Worm (Caenorhabditis elegans): ENCODE results near the gene srlf-31.

The srlf-31 gene

DNA sequence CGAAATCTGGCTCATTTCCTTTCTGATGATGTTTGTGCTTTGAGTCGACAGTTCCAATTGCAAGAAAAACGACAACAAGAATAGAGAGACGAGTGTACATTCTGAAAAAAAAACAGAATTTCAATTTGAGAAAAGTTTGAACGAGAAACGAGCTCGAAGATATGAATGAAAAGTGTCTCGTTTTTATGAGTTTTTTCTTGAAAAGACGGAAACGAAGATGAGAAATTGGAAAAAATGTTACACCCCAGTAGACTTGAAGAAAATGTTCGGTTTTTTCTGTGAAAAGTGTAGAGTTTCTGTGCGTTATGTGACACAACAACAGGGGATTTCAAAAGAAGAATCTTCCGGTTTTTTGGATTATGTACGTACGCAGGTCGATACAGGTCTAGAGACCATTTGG is at the start of gene srlf-31:
TSS of gene srlf-31 (minus strand) at position 101 of the 400 bp plus-strand sequence.
- TF ChIP-seq pha-4 (tag; optimal IDR thresholded peaks at IDR 0.05) (no peak), elt-3 (tag; optimal IDR thresholded peaks at IDR 0.05) (no peak), nhr-77 (tag; optimal IDR thresholded peaks at IDR 0.05) (no peak)

DNA sequence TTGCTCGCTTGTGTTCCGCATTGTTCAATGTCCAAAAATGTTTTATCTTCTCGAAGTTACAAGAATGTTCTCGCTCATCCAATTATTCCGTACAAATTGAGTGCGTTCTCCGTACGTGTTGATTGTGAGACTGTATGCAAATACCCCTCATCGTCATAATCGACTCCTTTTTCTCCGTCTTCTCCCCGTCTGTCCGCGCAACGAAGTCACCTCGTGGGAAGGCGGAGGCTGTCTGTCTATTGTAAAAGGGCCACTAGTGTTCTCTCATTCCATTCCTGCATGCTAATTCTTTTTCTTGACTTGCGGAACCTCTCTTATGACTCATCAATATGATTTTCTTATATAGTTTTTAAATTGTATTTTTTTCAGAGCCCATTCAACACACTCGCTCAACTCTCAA is 47.2 kb upstream of the srlf-31 start, which contains the start of gene ZK829.9:
TSS of gene ZK829.9 (plus strand) at position 364 of the 400 bp plus-strand sequence.
- TF ChIP-seq sea-2 (GFP tag; optimal IDR thresholded peaks at IDR 0.05) (no peak), nhr-237 (tag; optimal IDR thresholded peaks at IDR 0.05) (no peak), lin-15B (tag; optimal IDR thresholded peaks at IDR 0.05) (no peak), nhr-28 (tag; optimal IDR thresholded peaks at IDR 0.05) (no peak), mdl-1 (tag; optimal IDR thresholded peaks at IDR 0.05) (no peak), nhr-23 (tag; optimal IDR thresholded peaks at IDR 0.05) (no peak)

DNA sequence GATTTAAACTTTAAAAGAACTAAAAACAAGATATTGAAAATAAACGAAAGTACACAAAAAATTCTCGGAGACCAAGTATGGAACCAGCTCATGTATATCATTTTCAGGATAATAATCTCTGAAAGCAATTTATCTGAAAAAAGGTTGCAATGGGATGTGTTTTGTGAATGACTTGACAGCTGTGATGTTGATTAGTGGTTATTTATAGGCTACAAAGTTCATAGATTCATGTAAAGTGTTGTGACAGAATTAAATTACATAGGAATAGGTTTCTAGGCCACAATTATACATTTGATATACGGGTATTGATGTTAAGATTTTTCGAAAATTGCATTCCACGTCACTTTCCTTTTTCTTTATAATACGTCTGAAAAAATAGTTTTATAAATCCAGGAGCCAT is 42.4 kb upstream of the srlf-31 start, which contains the start of gene srj-1:
TSS of gene srj-1 (minus strand) at position 101 of the 400 bp plus-strand sequence.
- TF ChIP-seq nhr-11 (tag; optimal IDR thresholded peaks at IDR 0.05), result peak; percentile 49
- no peak for TF ChIP-seq snpc-4 (tag; optimal IDR thresholded peaks at IDR 0.05)

DNA sequence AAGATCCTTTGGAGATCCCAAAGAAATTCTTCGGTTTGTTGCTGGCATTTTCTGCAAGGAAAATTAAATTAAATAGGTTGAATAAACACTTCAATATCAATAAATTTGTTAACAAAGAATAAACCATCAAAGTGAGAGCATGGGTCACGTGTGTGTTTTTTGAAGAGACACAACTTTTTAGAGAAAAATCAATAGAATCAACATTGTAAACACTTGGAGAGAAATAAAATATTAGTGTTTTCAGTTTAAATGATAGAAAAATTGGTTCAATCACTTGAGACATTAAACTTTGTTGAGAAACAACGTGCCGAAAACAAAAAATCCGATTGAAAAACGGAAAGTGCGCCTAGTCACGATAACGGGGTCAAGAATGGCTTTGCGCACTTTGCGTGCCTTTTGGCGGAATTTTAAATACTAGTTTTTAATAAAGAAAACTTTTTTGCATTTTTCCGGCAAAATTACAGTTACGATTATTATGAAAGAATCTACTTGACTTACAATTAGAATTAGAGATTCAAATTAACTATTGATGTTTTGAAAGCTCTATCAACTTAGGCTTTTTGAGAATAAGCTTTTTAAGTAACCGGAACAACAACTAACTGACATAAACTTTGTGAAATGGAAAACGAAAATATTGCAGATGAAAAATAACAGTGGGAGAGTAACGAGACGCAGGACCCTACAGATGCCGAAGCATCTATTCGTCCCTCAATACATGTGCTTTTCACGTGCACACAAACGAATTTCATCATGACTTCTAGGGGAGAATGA is 38.7 kb upstream of the srlf-31 start, which contains the start of gene ZK829.7:
TSS of gene ZK829.7 (minus strand) at position 51 of the 771 bp plus-strand sequence.
- TF ChIP-seq nhr-25 (tag; optimal IDR thresholded peaks at IDR 0.05) (peak; percentile 16), snpc-4 (tag; optimal IDR thresholded peaks at IDR 0.05) (peak; percentile 29), ZK546.5 (tag; optimal IDR thresholded peaks at IDR 0.05) (no peak), elt-3 (tag; optimal IDR thresholded peaks at IDR 0.05) (peak in 1 of 3 experiments; percentile 26), R02D3.7 (tag; optimal IDR thresholded peaks at IDR 0.05) (peak; percentile 49), nhr-237 (tag; optimal IDR thresholded peaks at IDR 0.05) (peak; percentile 11), nhr-76 (tag; optimal IDR thresholded peaks at IDR 0.05) (no peak), pqm-1 (tag; optimal IDR thresholded peaks at IDR 0.05) (no peak), elt-2 (tag; optimal IDR thresholded peaks at IDR 0.05) (peak; percentile 44), lsy-12 (tag; optimal IDR thresholded peaks at IDR 0.05) (peak; percentile 59), unc-62 (GFP tag; optimal IDR thresholded peaks at IDR 0.05) (no peak), lin-39 (tag; optimal IDR thresholded peaks at IDR 0.05) (no peak), egl-5 (tag; optimal IDR thresholded peaks at IDR 0.05) (no peak), mml-1 (tag; optimal IDR thresholded peaks at IDR 0.05) (peak; percentile 98), ceh-82 (tag; optimal IDR thresholded peaks at IDR 0.05) (peak; percentile 60), unc-39 (tag; optimal IDR thresholded peaks at IDR 0.05) (no peak), nhr-23 (tag; optimal IDR thresholded peaks at IDR 0.05) (peak; percentile 90), pha-4 (tag; optimal IDR thresholded peaks at IDR 0.05) (peak; percentile 88), lin-15B (tag; optimal IDR thresholded peaks at IDR 0.05) (peak; percentile 76), ceh-9 (tag; optimal IDR thresholded peaks at IDR 0.05) (no peak), nhr-67 (tag; optimal IDR thresholded peaks at IDR 0.05) (no peak), ztf-4 (tag; optimal IDR thresholded peaks at IDR 0.05) (no peak), ama-1 (optimal IDR thresholded peaks at IDR 0.05) (no peak), tbx-2 (tag; optimal IDR thresholded peaks at IDR 0.05) (peak; percentile 52), aly-2 (tag; optimal IDR thresholded peaks at IDR 0.05) (no peak), ceh-28 (tag; optimal IDR thresholded peaks at IDR 0.05) (peak; percentile 56), nhr-11 (tag; optimal IDR thresholded peaks at IDR 0.05) (no peak), nhr-43 (tag; optimal IDR thresholded peaks at IDR 0.05; ENCODE audit: poor library complexity, severe bottlenecking) (peak; percentile 32), jun-1 (tag; optimal IDR thresholded peaks at IDR 0.05) (peak; percentile 46), mdl-1 (tag; optimal IDR thresholded peaks at IDR 0.05) (no peak), egl-27 (tag; optimal IDR thresholded peaks at IDR 0.05) (no peak), hmg-11 (tag; optimal IDR thresholded peaks at IDR 0.05) (peak; percentile 60), nfya-1 (tag; optimal IDR thresholded peaks at IDR 0.05; ENCODE audit: insufficient read depth) (peak; percentile 39)
